Fruit fly (Drosophila melanogaster) whole organism, embryonic: Measurements from ENCODE around the gene Klp67A.

Experiments used
- Abd-B ChIP-seq: fragments of 200-800 bp; sonication (Bioruptor generic); optimal IDR thresholded peaks from 2 replicates; lab custom pipeline; 2018; ENCODE audit warnings: missing biosample characterization, mild to moderate bottlenecking, missing genetic modification characterization, moderate library complexity
- Ada2b ChIP-seq: fragments of 200-800 bp; sonication (Bioruptor generic); IDR thresholded peaks from 2 replicates; pipeline ENCODE4 v1.3.6; 2022; ENCODE audit warnings: missing biosample characterization, missing genetic modification characterization
- Bdp1 ChIP-seq: fragments of 200-800 bp; sonication (Bioruptor generic); optimal IDR thresholded peaks from 3 replicates; lab custom pipeline; 2016; ENCODE audit warnings: missing biosample characterization, missing genetic modification characterization
- CG10147 ChIP-seq: fragments of 200-800 bp; sonication (Bioruptor generic); optimal IDR thresholded peaks from 2 replicates; lab custom pipeline; 2019; ENCODE audit warnings: missing biosample characterization, mild to moderate bottlenecking, missing genetic modification characterization, moderate library complexity
- CG11504 ChIP-seq: fragments of 200-800 bp; sonication (Bioruptor generic); optimal IDR thresholded peaks from 3 replicates; lab custom pipeline; 2019; ENCODE audit warnings: missing biosample characterization, mild to moderate bottlenecking, missing genetic modification characterization, moderate library complexity
- CG11695 ChIP-seq: fragments of 200-800 bp; sonication (Bioruptor generic); IDR thresholded peaks from 3 replicates; pipeline ENCODE4 v1.3.6; 2022; ENCODE audit warnings: missing biosample characterization, missing genetic modification characterization
- CG12769 ChIP-seq: fragments of 200-800 bp; sonication (Bioruptor generic); optimal IDR thresholded peaks from 2 replicates; lab custom pipeline; 2019; ENCODE audit warnings: missing biosample characterization, mild to moderate bottlenecking, missing genetic modification characterization, moderate library complexity
- CG14014 ChIP-seq: fragments of 200-800 bp; sonication (Bioruptor generic); IDR thresholded peaks from 2 replicates; pipeline ENCODE4 v1.3.6; 2022; ENCODE audit warnings: missing biosample characterization, missing genetic modification characterization
- CG15073 ChIP-seq: fragments of 200-800 bp; sonication (Bioruptor generic); optimal IDR thresholded peaks from 2 replicates; lab custom pipeline; 2016; ENCODE audit warnings: missing biosample characterization, missing genetic modification characterization
- CG1602 ChIP-seq: fragments of 200-800 bp; sonication (Bioruptor generic); optimal IDR thresholded peaks from 3 replicates; lab custom pipeline; 2016; ENCODE audit warnings: missing biosample characterization, missing genetic modification characterization
- CG16863 ChIP-seq: fragments of 200-800 bp; sonication (Bioruptor generic); optimal IDR thresholded peaks from 3 replicates; lab custom pipeline; 2016; ENCODE audit warnings: missing biosample characterization, missing genetic modification characterization
- CG18619 ChIP-seq: fragments of 200-800 bp; sonication (Bioruptor generic); optimal IDR thresholded peaks from 3 replicates; lab custom pipeline; 2017; ENCODE audit warnings: missing biosample characterization, mild to moderate bottlenecking, missing genetic modification characterization
- CG30431 ChIP-seq: fragments of 200-800 bp; sonication (Bioruptor generic); optimal IDR thresholded peaks from 2 replicates; lab custom pipeline; 2017; ENCODE audit warnings: missing biosample characterization, missing genetic modification characterization
- CG32767 ChIP-seq: fragments of 200-800 bp; sonication (Bioruptor generic); IDR thresholded peaks from 2 replicates; pipeline ENCODE4 v1.3.6; 2022; ENCODE audit warnings: missing biosample characterization, missing genetic modification characterization
- CG3995 ChIP-seq: fragments of 200-800 bp; sonication (Bioruptor generic); optimal IDR thresholded peaks from 3 replicates; lab custom pipeline; 2016; ENCODE audit warnings: missing biosample characterization, missing genetic modification characterization
- CG4424 ChIP-seq: fragments of 200-800 bp; sonication (Bioruptor generic); optimal IDR thresholded peaks from 3 replicates; lab custom pipeline; 2016; ENCODE audit warnings: missing biosample characterization, missing genetic modification characterization
- CG4820 ChIP-seq: fragments of 200-800 bp; sonication (Bioruptor generic); optimal IDR thresholded peaks from 3 replicates; lab custom pipeline; 2016; ENCODE audit warnings: missing biosample characterization, missing genetic modification characterization
- CG9876 ChIP-seq: fragments of 200-800 bp; sonication (Bioruptor generic); optimal IDR thresholded peaks from 2 replicates; lab custom pipeline; 2016; ENCODE audit warnings: missing biosample characterization, missing genetic modification characterization
- CHES-1-like ChIP-seq: fragments of 200-800 bp; sonication (Bioruptor generic); optimal IDR thresholded peaks from 2 replicates; lab custom pipeline; 2016; ENCODE audit warnings: missing biosample characterization, missing genetic modification characterization
- Dek ChIP-seq: fragments of 200-800 bp; sonication (Bioruptor generic); optimal IDR thresholded peaks from 3 replicates; lab custom pipeline; 2019; ENCODE audit warnings: missing biosample characterization, mild to moderate bottlenecking, missing genetic modification characterization, moderate library complexity
- Elba2 ChIP-seq: fragments of 200-800 bp; sonication (Bioruptor generic); optimal IDR thresholded peaks from 3 replicates; lab custom pipeline; 2016; ENCODE audit warnings: missing biosample characterization, missing genetic modification characterization
- Fer3 ChIP-seq: fragments of 200-800 bp; sonication (Bioruptor generic); optimal IDR thresholded peaks from 2 replicates; lab custom pipeline; 2018; ENCODE audit warnings: missing biosample characterization, mild to moderate bottlenecking, missing genetic modification characterization, moderate library complexity
- Gsc ChIP-seq: fragments of 200-800 bp; sonication (Bioruptor generic); IDR thresholded peaks from 2 replicates; pipeline ENCODE4 v1.3.6; 2022; ENCODE audit warnings: missing biosample characterization, missing genetic modification characterization
- Hr39 ChIP-seq: fragments of >200 bp; optimal IDR thresholded peaks from 2 replicates; lab custom pipeline; 2017
- Lim3 ChIP-seq: fragments of 200-800 bp; sonication (Bioruptor generic); IDR thresholded peaks from 2 replicates; pipeline ENCODE4 v1.3.6; 2022; ENCODE audit warnings: missing biosample characterization, missing genetic modification characterization
- MBD-R2 ChIP-seq: fragments of 200-800 bp; sonication (Bioruptor generic); IDR thresholded peaks from 2 replicates; pipeline ENCODE4 v1.3.6; 2022; ENCODE audit warnings: missing biosample characterization, missing genetic modification characterization
- Nf-YB ChIP-seq: fragments of 200-800 bp; sonication (Bioruptor generic); optimal IDR thresholded peaks from 3 replicates; lab custom pipeline; 2019; ENCODE audit warnings: missing biosample characterization, mild to moderate bottlenecking, missing genetic modification characterization, moderate library complexity
- Optix ChIP-seq: fragments of 200-800 bp; sonication (Bioruptor generic); IDR thresholded peaks from 3 replicates; pipeline ENCODE4 v1.3.6; 2022; ENCODE audit warnings: missing biosample characterization, missing genetic modification characterization
- YL-1 ChIP-seq: fragments of 200-800 bp; sonication (Bioruptor generic); optimal IDR thresholded peaks from 3 replicates; lab custom pipeline; 2017; ENCODE audit warnings: missing biosample characterization, mild to moderate bottlenecking, missing genetic modification characterization
- ab ChIP-seq: fragments of 200-800 bp; sonication (Bioruptor generic); optimal IDR thresholded peaks from 2 replicates; lab custom pipeline; 2016; ENCODE audit warnings: missing biosample characterization, missing genetic modification characterization
- ara ChIP-seq: fragments of 200-800 bp; sonication (Bioruptor generic); IDR thresholded peaks from 2 replicates; pipeline ENCODE4 v1.3.6; 2022; ENCODE audit warnings: missing biosample characterization, missing genetic modification characterization
- cad ChIP-seq: fragments of >200 bp; optimal IDR thresholded peaks from 2 replicates; lab custom pipeline; 2017; ENCODE audit warnings: missing biosample characterization, missing genetic modification characterization
- cg ChIP-seq: fragments of 200-800 bp; sonication (Bioruptor generic); optimal IDR thresholded peaks from 3 replicates; lab custom pipeline; 2019; ENCODE audit warnings: missing biosample characterization, mild to moderate bottlenecking, missing genetic modification characterization, moderate library complexity
- chn ChIP-seq: fragments of 200-800 bp; sonication (Bioruptor generic); optimal IDR thresholded peaks from 2 replicates; lab custom pipeline; 2016; ENCODE audit warnings: missing biosample characterization, missing genetic modification characterization
- crc ChIP-seq: fragments of 200-800 bp; sonication (Bioruptor generic); optimal IDR thresholded peaks from 2 replicates; lab custom pipeline; 2016; ENCODE audit warnings: missing biosample characterization, missing genetic modification characterization
- dmrt99B ChIP-seq: fragments of 200-800 bp; sonication (Bioruptor generic); optimal IDR thresholded peaks from 2 replicates; lab custom pipeline; 2018; ENCODE audit warnings: missing biosample characterization, mild to moderate bottlenecking, missing genetic modification characterization, moderate library complexity
- dpn ChIP-seq, 2 experiments: fragments of 200-800 bp; sonication (Bioruptor generic); optimal IDR thresholded peaks; 3 replicates each; lab custom pipeline; 2016; ENCODE audit warnings: missing biosample characterization in 2 of 2, missing genetic modification characterization in 2 of 2
- ems ChIP-seq: fragments of 200-800 bp; sonication (Bioruptor generic); optimal IDR thresholded peaks from 3 replicates; lab custom pipeline; 2016; ENCODE audit warnings: missing biosample characterization, missing genetic modification characterization
- fd3F ChIP-seq: fragments of 200-800 bp; sonication (Bioruptor generic); optimal IDR thresholded peaks from 2 replicates; lab custom pipeline; 2018; ENCODE audit warnings: missing biosample characterization, mild to moderate bottlenecking, missing genetic modification characterization, moderate library complexity
- fu2 ChIP-seq: fragments of 200-800 bp; sonication (Bioruptor generic); optimal IDR thresholded peaks from 2 replicates; lab custom pipeline; 2016; ENCODE audit warnings: missing biosample characterization, missing genetic modification characterization
- h ChIP-seq: fragments of >200 bp; optimal IDR thresholded peaks from 2 replicates; lab custom pipeline; 2017
- hbn ChIP-seq: fragments of 200-800 bp; sonication (Bioruptor generic); IDR thresholded peaks from 2 replicates; pipeline ENCODE4 v1.3.6; 2022; ENCODE audit warnings: missing biosample characterization, missing genetic modification characterization; ENCODE audit not compliant: partially characterized antibody
- inv ChIP-seq: fragments of 200-800 bp; sonication (Bioruptor generic); IDR thresholded peaks from 2 replicates; pipeline ENCODE4 v1.3.6; 2022; ENCODE audit warnings: missing biosample characterization, missing genetic modification characterization; ENCODE audit not compliant: partially characterized antibody
- jigr1 ChIP-seq: fragments of 200-800 bp; sonication (Bioruptor generic); IDR thresholded peaks from 3 replicates; pipeline ENCODE4 v1.3.6; 2022; ENCODE audit warnings: missing biosample characterization, missing genetic modification characterization
- knrl ChIP-seq: fragments of 200-800 bp; sonication (Bioruptor generic); IDR thresholded peaks from 3 replicates; pipeline ENCODE4 v1.3.6; 2022; ENCODE audit warnings: missing biosample characterization, missing genetic modification characterization; ENCODE audit not compliant: partially characterized antibody
- odd ChIP-seq: fragments of 200-800 bp; sonication (Bioruptor generic); optimal IDR thresholded peaks from 2 replicates; lab custom pipeline; 2017; ENCODE audit warnings: missing biosample characterization, mild to moderate bottlenecking, missing genetic modification characterization
- peb ChIP-seq: fragments of 200-800 bp; sonication (Bioruptor generic); IDR thresholded peaks from 2 replicates; pipeline ENCODE4 v1.3.6; 2022; ENCODE audit warnings: missing biosample characterization, missing genetic modification characterization
- pita ChIP-seq: fragments of 200-800 bp; sonication (Bioruptor generic); optimal IDR thresholded peaks from 2 replicates; lab custom pipeline; 2017; ENCODE audit warnings: missing biosample characterization, mild to moderate bottlenecking, missing genetic modification characterization
- sob ChIP-seq: fragments of 200-800 bp; sonication (Bioruptor generic); IDR thresholded peaks from 2 replicates; pipeline ENCODE4 v1.3.6; 2022; ENCODE audit warnings: missing biosample characterization, missing genetic modification characterization
- sr ChIP-seq: fragments of 200-800 bp; sonication (Bioruptor generic); IDR thresholded peaks from 3 replicates; pipeline ENCODE4 v1.3.6; 2022; ENCODE audit warnings: missing biosample characterization, missing genetic modification characterization
- ttk ChIP-seq: fragments of 200-800 bp; sonication (Bioruptor generic); IDR thresholded peaks from 2 replicates; pipeline ENCODE4 v2.1.2; 2022; ENCODE audit warnings: missing biosample characterization, missing genetic modification characterization
- zfh2 ChIP-seq: fragments of 200-800 bp; sonication (Bioruptor generic); optimal IDR thresholded peaks from 2 replicates; lab custom pipeline; 2016; ENCODE audit warnings: missing biosample characterization, missing genetic modification characterization

The Klp67A gene

DNA sequence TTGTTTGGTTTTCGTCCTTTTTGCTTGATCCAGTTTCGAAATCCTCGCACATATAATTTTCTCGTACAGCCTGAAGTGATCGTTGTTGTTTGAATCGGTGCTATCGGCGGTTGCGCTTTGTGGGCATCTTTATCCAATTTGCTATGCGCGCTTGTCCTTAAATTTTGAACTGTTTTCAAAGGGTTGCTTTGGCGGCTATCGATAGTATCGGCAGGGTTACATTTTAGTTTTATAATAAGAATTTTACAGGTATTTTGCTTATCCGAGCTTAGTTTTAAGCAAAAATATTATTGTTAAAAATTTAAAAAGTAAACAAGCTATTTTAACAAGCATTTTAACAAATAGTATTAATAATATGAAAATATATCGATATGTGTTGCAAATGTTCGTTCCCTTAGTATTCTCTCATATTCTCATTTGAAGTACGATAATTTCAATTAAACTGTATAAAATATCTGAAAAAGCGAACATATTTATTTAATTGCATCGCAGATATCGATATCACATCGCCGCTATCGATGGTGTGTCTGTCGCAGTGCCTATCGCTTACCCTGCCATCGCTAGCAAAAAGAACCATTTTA lies at the start of gene Klp67A, which contains the start of gene CG4452 (continued):
- TF ChIP-seq CG18619 (GFP tag; lab: Kevin White, UChicago) (peak; percentile 17), ab (no peak), hbn (peak; percentile 83), zfh2 (GFP tag; lab: Kevin White, UChicago) (peak; percentile 25), CG3995 (GFP tag; lab: Kevin White, UChicago) (peak; percentile 85), pita (GFP tag; lab: Kevin White, UChicago) (no peak), CHES-1-like (no peak), chn (GFP tag; lab: Kevin White, UChicago) (no peak), CG9876 (GFP tag; lab: Kevin White, UChicago) (no peak), CG10147 (peak; percentile 42), dmrt99B (tag; lab: Kevin White, UChicago) (no peak), CG30431 (no peak), Ada2b (no peak), Gsc (GFP tag; lab: Robert Waterston, UW) (no peak), Dek (tag; lab: Kevin White, UChicago) (peak; percentile 27), CG11504 (tag; lab: Kevin White, UChicago) (no peak), CG4424 (GFP tag; lab: Kevin White, UChicago) (peak; percentile 50), ems (GFP tag; lab: Kevin White, UChicago) (no peak), crc (no peak), sob (GFP tag; lab: Robert Waterston, UW) (no peak), CG1602 (GFP tag; lab: Kevin White, UChicago) (peak; percentile 34), Hr39 (no peak), CG32767 (GFP tag; lab: Robert Waterston, UW) (no peak), CG11695 (GFP tag; lab: Robert Waterston, UW) (no peak), dpn (GFP tag; optimal IDR thresholded peaks at IDR 0.05; lab: Kevin White, UChicago) (peak in 1 of 2 experiments; percentile 26), cad (no peak), MBD-R2 (0 out of 2 replicates have a peak, but pooled peaks have one; percentile 37), cg (no peak), YL-1 (peak; percentile 39), Abd-B (GFP tag; lab: Kevin White, UChicago) (no peak), Elba2 (no peak), odd (GFP tag; lab: Kevin White, UChicago) (no peak), CG14014 (GFP tag; lab: Robert Waterston, UW) (peak; percentile 10; the same call in 1 of the 2 replicates), CG12769 (tag; lab: Kevin White, UChicago) (no peak), h (lab: Kevin White, UChicago) (no peak), Fer3 (tag; lab: Kevin White, UChicago) (peak; percentile 5), Lim3 (GFP tag; lab: Robert Waterston, UW) (no peak), ttk (no peak), peb (GFP tag; lab: Robert Waterston, UW) (no peak), CG15073 (no peak), ara (no peak), fu2 (GFP tag; lab: Kevin White, UChicago) (no peak), sr (GFP tag; lab: Robert Waterston, UW) (no peak), inv (GFP tag; lab: Robert Waterston, UW) (peak; percentile 89), Optix (GFP tag; lab: Robert Waterston, UW) (no peak), CG4820 (GFP tag; lab: Kevin White, UChicago) (no peak), knrl (GFP tag; lab: Robert Waterston, UW) (peak; percentile 93), CG16863 (GFP tag; lab: Kevin White, UChicago) (no peak), fd3F (GFP tag; lab: Kevin White, UChicago) (peak; percentile 11), Nf-YB (GFP tag; lab: Kevin White, UChicago) (no peak), jigr1 (no peak), Bdp1 (no peak)
